Fruit fly (Drosophila melanogaster) whole organism, embryonic: Measurements from ENCODE around the gene CG32137.

Experiments
- Adf1 ChIP-seq: fragments of 200-800 bp; sonication (Bioruptor generic); IDR thresholded peaks from 2 replicates; pipeline ENCODE4 v1.3.6; 2022; ENCODE audit warnings: missing biosample characterization, missing genetic modification characterization
- BEAF-32 ChIP-seq: fragments of 200-800 bp; sonication (Bioruptor generic); optimal IDR thresholded peaks from 3 replicates; lab custom pipeline; 2017; ENCODE audit warnings: missing biosample characterization, missing genetic modification characterization, mild to moderate bottlenecking, moderate library complexity, missing genetic modification reagents
- CG11696 ChIP-seq: fragments of 200-800 bp; sonication (Bioruptor generic); IDR thresholded peaks from 2 replicates; pipeline ENCODE4 v1.3.6; 2022; ENCODE audit warnings: missing biosample characterization, missing genetic modification characterization
- CG12219 ChIP-seq: fragments of 200-800 bp; sonication (Bioruptor generic); optimal IDR thresholded peaks from 3 replicates; lab custom pipeline; 2018; ENCODE audit warnings: missing biosample characterization, mild to moderate bottlenecking, missing genetic modification characterization
- CG12236 ChIP-seq: fragments of 200-800 bp; sonication (Bioruptor generic); optimal IDR thresholded peaks from 2 replicates; lab custom pipeline; 2016; ENCODE audit warnings: missing biosample characterization, missing genetic modification characterization
- CG13894 ChIP-seq: fragments of 200-800 bp; sonication (Bioruptor generic); optimal IDR thresholded peaks from 3 replicates; lab custom pipeline; 2018; ENCODE audit warnings: missing biosample characterization, mild to moderate bottlenecking, missing genetic modification characterization, moderate library complexity
- CG14014 ChIP-seq: fragments of 200-800 bp; sonication (Bioruptor generic); IDR thresholded peaks from 2 replicates; pipeline ENCODE4 v1.3.6; 2022; ENCODE audit warnings: missing biosample characterization, missing genetic modification characterization
- CG14667 ChIP-seq: fragments of 200-800 bp; sonication (Bioruptor generic); IDR thresholded peaks from 2 replicates; pipeline ENCODE4 v1.3.6; 2022; ENCODE audit warnings: missing biosample characterization, missing genetic modification characterization
- CG3065 ChIP-seq: fragments of 200-800 bp; sonication (Bioruptor generic); optimal IDR thresholded peaks from 2 replicates; lab custom pipeline; 2016; ENCODE audit warnings: missing biosample characterization, missing genetic modification characterization
- CG4707 ChIP-seq: fragments of 200-800 bp; sonication (Bioruptor generic); optimal IDR thresholded peaks from 2 replicates; lab custom pipeline; 2018; ENCODE audit warnings: missing biosample characterization, mild to moderate bottlenecking, missing genetic modification characterization, moderate library complexity
- CG5245 ChIP-seq: fragments of 200-800 bp; sonication (Bioruptor generic); optimal IDR thresholded peaks from 3 replicates; lab custom pipeline; 2016; ENCODE audit warnings: missing biosample characterization, missing genetic modification characterization
- CG7839 ChIP-seq: fragments of 200-800 bp; sonication (Bioruptor generic); optimal IDR thresholded peaks from 3 replicates; lab custom pipeline; 2018; ENCODE audit warnings: missing biosample characterization, mild to moderate bottlenecking, missing genetic modification characterization, moderate library complexity
- CG8359 ChIP-seq: fragments of 200-800 bp; sonication (Bioruptor generic); optimal IDR thresholded peaks from 2 replicates; lab custom pipeline; 2017; ENCODE audit warnings: missing biosample characterization, mild to moderate bottlenecking, missing genetic modification characterization, borderline replicate concordance
- CG8388 ChIP-seq: fragments of 200-800 bp; sonication (Bioruptor generic); optimal IDR thresholded peaks from 2 replicates; lab custom pipeline; 2019; ENCODE audit warnings: missing biosample characterization, mild to moderate bottlenecking, missing genetic modification characterization, moderate library complexity
- Dek ChIP-seq: fragments of 200-800 bp; sonication (Bioruptor generic); optimal IDR thresholded peaks from 3 replicates; lab custom pipeline; 2019; ENCODE audit warnings: missing biosample characterization, mild to moderate bottlenecking, missing genetic modification characterization, moderate library complexity
- Doc3 ChIP-seq: fragments of 200-800 bp; sonication (Bioruptor generic); IDR thresholded peaks from 3 replicates; pipeline ENCODE4 v1.3.6; 2022; ENCODE audit warnings: missing biosample characterization, missing genetic modification characterization; ENCODE audit not compliant: partially characterized antibody
- Drgx ChIP-seq: fragments of 200-800 bp; sonication (Bioruptor generic); IDR thresholded peaks from 2 replicates; pipeline ENCODE4 v1.3.6; 2022; ENCODE audit warnings: missing biosample characterization, missing genetic modification characterization
- ERR ChIP-seq: fragments of 200-800 bp; sonication (Bioruptor generic); optimal IDR thresholded peaks from 2 replicates; lab custom pipeline; 2016; ENCODE audit warnings: missing biosample characterization, missing genetic modification characterization
- Elba2 ChIP-seq: fragments of 200-800 bp; sonication (Bioruptor generic); optimal IDR thresholded peaks from 3 replicates; lab custom pipeline; 2016; ENCODE audit warnings: missing biosample characterization, missing genetic modification characterization
- Fer1 ChIP-seq: fragments of 200-800 bp; sonication (Bioruptor generic); optimal IDR thresholded peaks from 2 replicates; lab custom pipeline; 2017; ENCODE audit warnings: missing biosample characterization, mild to moderate bottlenecking, missing genetic modification characterization
- Hr3 ChIP-seq: fragments of 200-800 bp; sonication (Bioruptor generic); optimal IDR thresholded peaks from 3 replicates; lab custom pipeline; 2016; ENCODE audit warnings: missing biosample characterization, missing genetic modification characterization
- Kr ChIP-seq: fragments of 200-800 bp; sonication (Bioruptor generic); optimal IDR thresholded peaks from 2 replicates; lab custom pipeline; 2017; ENCODE audit warnings: missing biosample characterization, mild to moderate bottlenecking, missing genetic modification characterization
- MESR4 ChIP-seq: fragments of 200-800 bp; sonication (Bioruptor generic); optimal IDR thresholded peaks from 2 replicates; lab custom pipeline; 2018; ENCODE audit warnings: missing biosample characterization, mild to moderate bottlenecking, missing genetic modification characterization, moderate library complexity
- Rx ChIP-seq: fragments of 200-800 bp; sonication (Bioruptor generic); IDR thresholded peaks from 2 replicates; pipeline ENCODE4 v1.3.6; 2022; ENCODE audit warnings: missing biosample characterization, missing genetic modification characterization
- bbx ChIP-seq: fragments of 200-800 bp; sonication (Bioruptor generic); IDR thresholded peaks from 2 replicates; pipeline ENCODE4 v1.3.6; 2022; ENCODE audit warnings: missing biosample characterization, missing genetic modification characterization; ENCODE audit not compliant: partially characterized antibody
- cas ChIP-seq: fragments of 200-800 bp; sonication (Bioruptor generic); IDR thresholded peaks from 2 replicates; pipeline ENCODE4 v1.3.6; 2022; ENCODE audit warnings: missing biosample characterization, missing genetic modification characterization
- cg ChIP-seq: fragments of 200-800 bp; sonication (Bioruptor generic); optimal IDR thresholded peaks from 3 replicates; lab custom pipeline; 2019; ENCODE audit warnings: missing biosample characterization, mild to moderate bottlenecking, missing genetic modification characterization, moderate library complexity
- chn ChIP-seq: fragments of 200-800 bp; sonication (Bioruptor generic); optimal IDR thresholded peaks from 2 replicates; lab custom pipeline; 2016; ENCODE audit warnings: missing biosample characterization, missing genetic modification characterization
- da ChIP-seq: fragments of 200-800 bp; sonication (Bioruptor generic); optimal IDR thresholded peaks from 2 replicates; lab custom pipeline; 2016; ENCODE audit warnings: missing biosample characterization, missing genetic modification characterization
- dmrt99B ChIP-seq: fragments of 200-800 bp; sonication (Bioruptor generic); optimal IDR thresholded peaks from 2 replicates; lab custom pipeline; 2018; ENCODE audit warnings: missing biosample characterization, mild to moderate bottlenecking, missing genetic modification characterization, moderate library complexity
- gcm2 ChIP-seq: fragments of 200-800 bp; sonication (Bioruptor generic); optimal IDR thresholded peaks from 2 replicates; lab custom pipeline; 2016; ENCODE audit warnings: missing biosample characterization, missing genetic modification characterization
- gfzf ChIP-seq: fragments of 200-800 bp; sonication (Bioruptor generic); optimal IDR thresholded peaks from 2 replicates; lab custom pipeline; 2016; ENCODE audit warnings: missing biosample characterization, mild to moderate bottlenecking, missing genetic modification characterization, moderate library complexity
- gt ChIP-seq: fragments of 200-800 bp; sonication (Bioruptor generic); IDR thresholded peaks from 2 replicates; pipeline ENCODE4 v1.3.6; 2022; ENCODE audit warnings: missing biosample characterization, missing genetic modification characterization
- ham ChIP-seq: fragments of 200-800 bp; sonication (Bioruptor generic); IDR thresholded peaks from 2 replicates; pipeline ENCODE4 v1.3.6; 2022; ENCODE audit warnings: missing biosample characterization, missing genetic modification characterization
- lola ChIP-seq, 3 experiments: fragments of >200 bp in 2 of 3; fragments of 200-800 bp in 1 of 3; sonication (Bioruptor generic) in 1 of 3; optimal IDR thresholded peaks; 2 replicates each; lab custom pipeline; 2017 to 2019; ENCODE audit warnings: missing biosample characterization in 3 of 3, missing genetic modification characterization in 3 of 3, mild to moderate bottlenecking in 1 of 3, moderate library complexity in 1 of 3
- nau ChIP-seq: fragments of 200-800 bp; sonication (Bioruptor generic); optimal IDR thresholded peaks from 3 replicates; lab custom pipeline; 2017; ENCODE audit warnings: missing biosample characterization, mild to moderate bottlenecking, missing genetic modification characterization, missing genetic modification reagents
- nom ChIP-seq: fragments of 200-800 bp; sonication (Bioruptor generic); optimal IDR thresholded peaks from 2 replicates; lab custom pipeline; 2017; ENCODE audit warnings: missing biosample characterization, missing genetic modification characterization, mild to moderate bottlenecking, moderate library complexity, missing genetic modification reagents
- pan ChIP-seq, 4 experiments: fragments of >200 bp in 3 of 4; fragments of 200-800 bp in 1 of 4; sonication (Bioruptor generic) in 1 of 4; optimal IDR thresholded peaks in 3 of 4; IDR thresholded peaks in 1 of 4; 2 replicates each; pipeline versions ENCODE4 v1.3.6 to Lab custom; 2017 to 2022; ENCODE audit warnings: missing biosample characterization in 2 of 4, missing genetic modification characterization in 2 of 4, mixed read lengths in 1 of 4
- pho ChIP-seq: fragments of 200-800 bp; sonication (Bioruptor generic); optimal IDR thresholded peaks from 2 replicates; lab custom pipeline; 2016; ENCODE audit warnings: missing biosample characterization, missing genetic modification characterization
- pros ChIP-seq: fragments of 200-800 bp; sonication (Bioruptor generic); optimal IDR thresholded peaks from 3 replicates; lab custom pipeline; 2019; ENCODE audit warnings: missing biosample characterization, mild to moderate bottlenecking, missing genetic modification characterization, moderate library complexity
- psq ChIP-seq: fragments of 200-800 bp; sonication (Bioruptor generic); optimal IDR thresholded peaks from 2 replicates; lab custom pipeline; 2017; ENCODE audit warnings: missing biosample characterization, missing genetic modification characterization
- sens ChIP-seq: fragments of 200-800 bp; sonication (Bioruptor generic); peaks from one replicate; lab custom pipeline; 2016; ENCODE audit warnings: missing biosample characterization, missing genetic modification characterization
- sr ChIP-seq: fragments of 200-800 bp; sonication (Bioruptor generic); IDR thresholded peaks from 3 replicates; pipeline ENCODE4 v1.3.6; 2022; ENCODE audit warnings: missing biosample characterization, missing genetic modification characterization
- ssp ChIP-seq: fragments of 200-800 bp; sonication (Bioruptor generic); IDR thresholded peaks from 2 replicates; pipeline ENCODE4 v1.3.6; 2022; ENCODE audit warnings: missing biosample characterization, missing genetic modification characterization
- trem ChIP-seq: fragments of 200-800 bp; optimal IDR thresholded peaks from 3 replicates; lab custom pipeline; 2019; ENCODE audit warnings: missing biosample characterization, mild to moderate bottlenecking, missing genetic modification characterization, moderate library complexity
- tx ChIP-seq: fragments of 200-800 bp; sonication (Bioruptor generic); optimal IDR thresholded peaks from 2 replicates; lab custom pipeline; 2016; ENCODE audit warnings: missing biosample characterization, missing genetic modification characterization
- unc-4 ChIP-seq: fragments of 200-800 bp; sonication (Bioruptor generic); IDR thresholded peaks from 2 replicates; pipeline ENCODE4 v1.3.6; 2022; ENCODE audit warnings: missing biosample characterization, missing genetic modification characterization; ENCODE audit not compliant: partially characterized antibody
- z ChIP-seq: fragments of 200-800 bp; sonication (Bioruptor generic); IDR thresholded peaks from 3 replicates; pipeline ENCODE4 v1.3.6; 2022; ENCODE audit warnings: missing biosample characterization, missing genetic modification characterization

Gene CG32137

dm6 chr3L:14001658-14002523 is 62.8 kb downstream of the CG32137 start, which contains the start of the genes Nprl3 and upSET (continued):
- TF ChIP-seq Drgx = no peak
- TF ChIP-seq CG14014 = no peak
- no peak for TF ChIP-seq ham (GFP tag; lab: Robert Waterston, UW)
- no peak for TF ChIP-seq CG5245 (GFP tag; lab: Kevin White, UChicago)
- TF ChIP-seq Kr (GFP tag; lab: Kevin White, UChicago) = no peak
- peak; percentile 16 for TF ChIP-seq pho (GFP tag; lab: Kevin White, UChicago)
- TF ChIP-seq Fer1 = no peak
- TF ChIP-seq Adf1 (GFP tag; lab: Robert Waterston, UW) = no peak
- TF ChIP-seq Elba2 (GFP tag; lab: Kevin White, UChicago) = peak; percentile 87
- TF ChIP-seq unc-4 (GFP tag; lab: Robert Waterston, UW) = peak; percentile 85
- no peak for TF ChIP-seq gcm2
- TF ChIP-seq nom (GFP tag; lab: Kevin White, UChicago) = peak; percentile 40
- peak; percentile 80 for TF ChIP-seq Doc3
- TF ChIP-seq sr (GFP tag; lab: Robert Waterston, UW) = no peak
- no peak for TF ChIP-seq nau
- TF ChIP-seq CG14667 (GFP tag; lab: Robert Waterston, UW) = no peak
- TF ChIP-seq pan (optimal IDR thresholded peaks at IDR 0.05; lab: Kevin White, UChicago) = no peak
- no peak for TF ChIP-seq pan (GFP tag; optimal IDR thresholded peaks at IDR 0.05 in 1 of 2, IDR thresholded peaks at IDR 0.05 in 1 of 2)
- TF ChIP-seq CG12236 (GFP tag; lab: Kevin White, UChicago) = no peak
- peak; percentile 90 for TF ChIP-seq bbx (GFP tag; lab: Robert Waterston, UW)
- TF ChIP-seq tx = no peak
- peak; percentile 16 for TF ChIP-seq CG7839 (tag; lab: Kevin White, UChicago)
- TF ChIP-seq da (GFP tag; lab: Kevin White, UChicago) = no peak
- no peak for TF ChIP-seq Hr3 (GFP tag; lab: Kevin White, UChicago)
- TF ChIP-seq MESR4 (GFP tag; lab: Kevin White, UChicago) = peak; percentile 40
- TF ChIP-seq trem (tag; lab: Kevin White, UChicago) = peak; percentile 88
- TF ChIP-seq lola (GFP tag; optimal IDR thresholded peaks at IDR 0.05; lab: Kevin White, UChicago) = no peak
- TF ChIP-seq dmrt99B (tag; lab: Kevin White, UChicago) = no peak
- TF ChIP-seq CG8359 (GFP tag; lab: Kevin White, UChicago) = no peak
- no peak for TF ChIP-seq cg
- TF ChIP-seq ERR = no peak
- peak; percentile 4 for TF ChIP-seq CG13894 (tag; lab: Kevin White, UChicago)
- TF ChIP-seq z (GFP tag; lab: Robert Waterston, UW) = no peak
- no peak for TF ChIP-seq CG11696 (GFP tag; lab: Robert Waterston, UW)
- TF ChIP-seq Rx = no peak
- no peak for TF ChIP-seq CG12219 (GFP tag; lab: Kevin White, UChicago)
- TF ChIP-seq gt = no peak
- TF ChIP-seq Dek (tag; lab: Kevin White, UChicago) = no peak
- no peak for TF ChIP-seq chn (GFP tag; lab: Kevin White, UChicago)
- TF ChIP-seq CG8388 (GFP tag; lab: Kevin White, UChicago) = no peak
- TF ChIP-seq psq (GFP tag; lab: Kevin White, UChicago) = no peak
- TF ChIP-seq CG3065 (GFP tag; lab: Kevin White, UChicago) = no peak
- peak; percentile 72 for TF ChIP-seq sens
- peak; percentile 84 for TF ChIP-seq gfzf (GFP tag; lab: Kevin White, UChicago)
- TF ChIP-seq cas (GFP tag; lab: Robert Waterston, UW) = no peak
- no peak for TF ChIP-seq ssp (GFP tag; lab: Robert Waterston, UW)
- no peak for TF ChIP-seq pros (GFP tag; lab: Kevin White, UChicago)
- no peak for TF ChIP-seq CG4707 (GFP tag; lab: Kevin White, UChicago)
- TF ChIP-seq BEAF-32 = peak; percentile 94
